Fruit fly (Drosophila melanogaster) whole organism, embryonic: ENCODE data around the gene ATPsynD.
A peak's percentile ranks its signal among the peaks of the same experiment; 100 is the strongest.

Experiments used
- Abd-B ChIP-seq: fragments of 200-800 bp; sonication (Bioruptor generic); optimal IDR thresholded peaks from 2 replicates; lab custom pipeline; 2018; ENCODE audit warnings: missing biosample characterization, mild to moderate bottlenecking, missing genetic modification characterization, moderate library complexity
- Ada2b ChIP-seq: fragments of 200-800 bp; sonication (Bioruptor generic); IDR thresholded peaks from 2 replicates; pipeline ENCODE4 v1.3.6; 2022; ENCODE audit warnings: missing biosample characterization, missing genetic modification characterization
- Atf6 ChIP-seq: fragments of 200-800 bp; sonication (Bioruptor generic); IDR thresholded peaks from 2 replicates; pipeline ENCODE4 v1.3.6; 2022; ENCODE audit warnings: missing biosample characterization, missing genetic modification characterization
- C15 ChIP-seq: fragments of 200-800 bp; sonication (Bioruptor generic); IDR thresholded peaks from 3 replicates; pipeline ENCODE4 v1.3.6; 2022; ENCODE audit warnings: missing biosample characterization, missing genetic modification characterization
- CG10274 ChIP-seq: fragments of 200-800 bp; sonication (Bioruptor generic); optimal IDR thresholded peaks from 3 replicates; lab custom pipeline; 2017; ENCODE audit warnings: missing biosample characterization, mild to moderate bottlenecking, missing genetic modification characterization
- CG10462 ChIP-seq: fragments of 200-800 bp; sonication (Bioruptor generic); optimal IDR thresholded peaks from 2 replicates; lab custom pipeline; 2016; ENCODE audit warnings: missing biosample characterization, missing genetic modification characterization
- CG10543 ChIP-seq: fragments of 200-800 bp; sonication (Bioruptor generic); optimal IDR thresholded peaks from 3 replicates; lab custom pipeline; 2017; ENCODE audit warnings: missing biosample characterization, mild to moderate bottlenecking, missing genetic modification characterization, moderate library complexity
- CG13123 ChIP-seq: fragments of 200-800 bp; sonication (Bioruptor generic); optimal IDR thresholded peaks from 2 replicates; lab custom pipeline; 2016; ENCODE audit warnings: missing biosample characterization, missing genetic modification characterization
- CG13424 ChIP-seq: fragments of 200-800 bp; sonication (Bioruptor generic); optimal IDR thresholded peaks from 2 replicates; lab custom pipeline; 2019; ENCODE audit warnings: missing biosample characterization, mild to moderate bottlenecking, missing genetic modification characterization, moderate library complexity
- CG13775 ChIP-seq: fragments of 200-800 bp; sonication (Bioruptor generic); optimal IDR thresholded peaks from 3 replicates; lab custom pipeline; 2017; ENCODE audit warnings: missing biosample characterization, mild to moderate bottlenecking, missing genetic modification characterization
- CG16815 ChIP-seq: fragments of 200-800 bp; sonication (Bioruptor generic); optimal IDR thresholded peaks from 3 replicates; lab custom pipeline; 2017; ENCODE audit warnings: missing biosample characterization, mild to moderate bottlenecking, missing genetic modification characterization
- CG17829 ChIP-seq: fragments of 200-800 bp; optimal IDR thresholded peaks from 2 replicates; lab custom pipeline; 2019; ENCODE audit warnings: missing biosample characterization, mild to moderate bottlenecking, missing genetic modification characterization, moderate library complexity
- CG30020 ChIP-seq: fragments of 200-800 bp; optimal IDR thresholded peaks from 2 replicates; lab custom pipeline; 2019; ENCODE audit warnings: missing biosample characterization, mild to moderate bottlenecking, missing genetic modification characterization, moderate library complexity
- CG3281 ChIP-seq: fragments of 200-800 bp; sonication (Bioruptor generic); optimal IDR thresholded peaks from 3 replicates; lab custom pipeline; 2017; ENCODE audit warnings: missing biosample characterization, mild to moderate bottlenecking, missing genetic modification characterization
- CG33213 ChIP-seq: fragments of 200-800 bp; sonication (Bioruptor generic); optimal IDR thresholded peaks from 3 replicates; lab custom pipeline; 2016; ENCODE audit warnings: missing biosample characterization, missing genetic modification characterization
- CG33557 ChIP-seq: fragments of 200-800 bp; sonication (Bioruptor generic); optimal IDR thresholded peaks from 2 replicates; lab custom pipeline; 2019; ENCODE audit warnings: missing biosample characterization, mild to moderate bottlenecking, missing genetic modification characterization, moderate library complexity
- CG34224 ChIP-seq: fragments of 200-800 bp; sonication (Bioruptor generic); IDR thresholded peaks from 3 replicates; pipeline ENCODE4 v1.3.6; 2022; ENCODE audit warnings: missing biosample characterization, missing genetic modification characterization; ENCODE audit not compliant: partially characterized antibody
- CG3995 ChIP-seq: fragments of 200-800 bp; sonication (Bioruptor generic); optimal IDR thresholded peaks from 3 replicates; lab custom pipeline; 2016; ENCODE audit warnings: missing biosample characterization, missing genetic modification characterization
- CG43689 ChIP-seq: fragments of 200-800 bp; sonication (Bioruptor generic); IDR thresholded peaks from 2 replicates; pipeline ENCODE4 v1.3.6; 2022; ENCODE audit warnings: missing biosample characterization, missing genetic modification characterization
- CG4404 ChIP-seq: fragments of 200-800 bp; sonication (Bioruptor generic); IDR thresholded peaks from 2 replicates; pipeline ENCODE4 v1.3.6; 2022; ENCODE audit warnings: missing biosample characterization, missing genetic modification characterization
- CG4707 ChIP-seq: fragments of 200-800 bp; sonication (Bioruptor generic); optimal IDR thresholded peaks from 2 replicates; lab custom pipeline; 2018; ENCODE audit warnings: missing biosample characterization, mild to moderate bottlenecking, missing genetic modification characterization, moderate library complexity
- CG6654 ChIP-seq: fragments of 200-800 bp; sonication (Bioruptor generic); optimal IDR thresholded peaks from 2 replicates; lab custom pipeline; 2017; ENCODE audit warnings: missing biosample characterization, mild to moderate bottlenecking, missing genetic modification characterization
- CG6791 ChIP-seq: fragments of 200-800 bp; sonication (Bioruptor generic); IDR thresholded peaks from 3 replicates; pipeline ENCODE4 v1.3.6; 2022; ENCODE audit warnings: missing biosample characterization, missing genetic modification characterization; ENCODE audit not compliant: partially characterized antibody
- CG7372 ChIP-seq: fragments of 200-800 bp; sonication (Bioruptor generic); IDR thresholded peaks from 2 replicates; pipeline ENCODE4 v1.3.6; 2022; ENCODE audit warnings: missing biosample characterization, missing genetic modification characterization
- CG9609 ChIP-seq: fragments of 200-800 bp; sonication (Bioruptor generic); optimal IDR thresholded peaks from 3 replicates; lab custom pipeline; 2016; ENCODE audit warnings: missing biosample characterization, missing genetic modification characterization
- CG9727 ChIP-seq: fragments of 200-800 bp; sonication (Bioruptor generic); optimal IDR thresholded peaks from 3 replicates; lab custom pipeline; 2017; ENCODE audit warnings: missing biosample characterization, mild to moderate bottlenecking, missing genetic modification characterization
- Dref ChIP-seq: fragments of 200-800 bp; sonication (Bioruptor generic); IDR thresholded peaks from 2 replicates; pipeline ENCODE4 v1.3.6; 2022; ENCODE audit warnings: missing biosample characterization, missing genetic modification characterization
- Ets65A ChIP-seq: fragments of 200-800 bp; sonication (Bioruptor generic); peaks from one replicate; lab custom pipeline; 2016; ENCODE audit warnings: missing biosample characterization, missing genetic modification characterization
- Ets97D ChIP-seq: fragments of 200-800 bp; sonication (Bioruptor generic); optimal IDR thresholded peaks from 3 replicates; lab custom pipeline; 2016; ENCODE audit warnings: missing biosample characterization, missing genetic modification characterization
- HLH3B ChIP-seq: fragments of 200-800 bp; sonication (Bioruptor generic); IDR thresholded peaks from 2 replicates; pipeline ENCODE4 v1.3.6; 2022; ENCODE audit warnings: missing biosample characterization, missing genetic modification characterization
- Hmr ChIP-seq: fragments of 200-800 bp; sonication (Bioruptor generic); optimal IDR thresholded peaks from 3 replicates; lab custom pipeline; 2017; ENCODE audit warnings: mild to moderate bottlenecking, missing biosample characterization, missing genetic modification reagents, missing genetic modification characterization
- Kr ChIP-seq: fragments of 200-800 bp; sonication (Bioruptor generic); optimal IDR thresholded peaks from 2 replicates; lab custom pipeline; 2017; ENCODE audit warnings: missing biosample characterization, mild to moderate bottlenecking, missing genetic modification characterization
- MBD-R2 ChIP-seq: fragments of 200-800 bp; sonication (Bioruptor generic); IDR thresholded peaks from 2 replicates; pipeline ENCODE4 v1.3.6; 2022; ENCODE audit warnings: missing biosample characterization, missing genetic modification characterization
- Mad ChIP-seq: fragments of 200-800 bp; sonication (Bioruptor generic); optimal IDR thresholded peaks from 2 replicates; lab custom pipeline; 2016; ENCODE audit warnings: missing biosample characterization, missing genetic modification characterization
- NK7.1 ChIP-seq: fragments of 200-800 bp; sonication (Bioruptor generic); optimal IDR thresholded peaks from 3 replicates; lab custom pipeline; 2016; ENCODE audit warnings: missing biosample characterization, missing genetic modification characterization
- Optix ChIP-seq: fragments of 200-800 bp; sonication (Bioruptor generic); IDR thresholded peaks from 3 replicates; pipeline ENCODE4 v1.3.6; 2022; ENCODE audit warnings: missing biosample characterization, missing genetic modification characterization
- Side ChIP-seq: fragments of 200-800 bp; sonication (Bioruptor generic); optimal IDR thresholded peaks from 2 replicates; lab custom pipeline; 2016; ENCODE audit warnings: missing biosample characterization, missing genetic modification characterization
- cato ChIP-seq: fragments of 200-800 bp; sonication (Bioruptor generic); optimal IDR thresholded peaks from 2 replicates; lab custom pipeline; 2016; ENCODE audit warnings: missing biosample characterization, missing genetic modification characterization, borderline replicate concordance
- ci ChIP-seq: fragments of 200-800 bp; sonication (Bioruptor generic); IDR thresholded peaks from 3 replicates; pipeline ENCODE4 v1.3.6; 2022; ENCODE audit warnings: missing biosample characterization, missing genetic modification characterization
- crp ChIP-seq, 2 experiments: fragments of 200-800 bp; sonication (Bioruptor generic); optimal IDR thresholded peaks; 2 replicates in 1 of 2; 3 replicates in 1 of 2; lab custom pipeline; 2017; ENCODE audit warnings: missing biosample characterization in 2 of 2, missing genetic modification characterization in 2 of 2, mild to moderate bottlenecking in 1 of 2, moderate library complexity in 1 of 2
- dpn ChIP-seq, 2 experiments: fragments of 200-800 bp; sonication (Bioruptor generic); optimal IDR thresholded peaks; 3 replicates each; lab custom pipeline; 2016; ENCODE audit warnings: missing biosample characterization in 2 of 2, missing genetic modification characterization in 2 of 2
- fu2 ChIP-seq: fragments of 200-800 bp; sonication (Bioruptor generic); optimal IDR thresholded peaks from 2 replicates; lab custom pipeline; 2016; ENCODE audit warnings: missing biosample characterization, missing genetic modification characterization
- lmd ChIP-seq: fragments of 200-800 bp; sonication (Bioruptor generic); IDR thresholded peaks from 2 replicates; pipeline ENCODE4 v1.3.6; 2022; ENCODE audit warnings: missing biosample characterization, missing genetic modification characterization
- nerfin-2 ChIP-seq: fragments of 200-800 bp; sonication (Bioruptor generic); IDR thresholded peaks from 2 replicates; pipeline ENCODE4 v1.3.6; 2022; ENCODE audit warnings: missing biosample characterization, missing genetic modification characterization; ENCODE audit not compliant: partially characterized antibody
- pfk ChIP-seq: fragments of 200-800 bp; sonication (Bioruptor generic); optimal IDR thresholded peaks from 2 replicates; lab custom pipeline; 2018; ENCODE audit warnings: missing biosample characterization, mild to moderate bottlenecking, missing genetic modification characterization, moderate library complexity
- phol ChIP-seq: fragments of 200-800 bp; sonication (Bioruptor generic); optimal IDR thresholded peaks from 3 replicates; lab custom pipeline; 2018; ENCODE audit warnings: missing biosample characterization, mild to moderate bottlenecking, missing genetic modification characterization, moderate library complexity
- sob ChIP-seq: fragments of 200-800 bp; sonication (Bioruptor generic); IDR thresholded peaks from 2 replicates; pipeline ENCODE4 v1.3.6; 2022; ENCODE audit warnings: missing biosample characterization, missing genetic modification characterization
- tup ChIP-seq: fragments of 200-800 bp; sonication (Bioruptor generic); optimal IDR thresholded peaks from 2 replicates; lab custom pipeline; 2016; ENCODE audit warnings: missing biosample characterization, mild to moderate bottlenecking, missing genetic modification characterization, moderate library complexity

ATPsynD gene

dm6 chr3R:19096299-19097048 is 1.7 kb downstream of the ATPsynD start, which contains the start of gene CG6040 (continued):
- TF ChIP-seq CG10274 (GFP tag; lab: Kevin White, UChicago) (peak; percentile 24), Atf6 (GFP tag; lab: Robert Waterston, UW) (peak; percentile 19; the same call in 1 of the 2 replicates), CG4707 (no peak), CG43689 (GFP tag; lab: Robert Waterston, UW) (peak; percentile 16; the same call in 1 of the 2 replicates), Ets65A (GFP tag; lab: Kevin White, UChicago) (peak; percentile 95), CG10543 (GFP tag; lab: Kevin White, UChicago) (peak; percentile 17), C15 (GFP tag; lab: Robert Waterston, UW) (no peak), CG13775 (GFP tag; lab: Kevin White, UChicago) (peak; percentile 72), Ada2b (GFP tag; lab: Robert Waterston, UW) (no peak), pfk (no peak), lmd (GFP tag; lab: Robert Waterston, UW) (0 out of 2 replicates have a peak, but pooled peaks have one; percentile 28), Dref (GFP tag; lab: Robert Waterston, UW) (no peak), NK7.1 (no peak), tup (GFP tag; lab: Kevin White, UChicago) (peak; percentile 1), nerfin-2 (GFP tag; lab: Robert Waterston, UW) (0 out of 2 replicates have a peak, but pooled peaks have one; percentile 26), CG9727 (GFP tag; lab: Kevin White, UChicago) (peak; percentile 67), CG4404 (peak; percentile 14; the same call in 1 of the 2 replicates), CG33213 (GFP tag; lab: Kevin White, UChicago) (peak; percentile 83), HLH3B (GFP tag; lab: Robert Waterston, UW) (0 out of 2 replicates have a peak, but pooled peaks have one; percentile 25), CG3281 (GFP tag; lab: Kevin White, UChicago) (no peak), CG7372 (GFP tag; lab: Robert Waterston, UW) (0 out of 2 replicates have a peak, but pooled peaks have one; percentile 10), crp (GFP tag; optimal IDR thresholded peaks at IDR 0.05; lab: Kevin White, UChicago) (peak in 1 of 2 experiments; percentile 12), MBD-R2 (GFP tag; lab: Robert Waterston, UW) (0 out of 2 replicates have a peak, but pooled peaks have one; percentile 20), CG6791 (GFP tag; lab: Robert Waterston, UW) (0 out of 3 replicates have a peak, but pooled peaks have one; percentile 47), ci (GFP tag; lab: Robert Waterston, UW) (peak; percentile 55), Side (GFP tag; lab: Kevin White, UChicago) (peak; percentile 47), Abd-B (GFP tag; lab: Kevin White, UChicago) (peak; percentile 75), CG30020 (peak; percentile 12), Hmr (GFP tag; lab: Kevin White, UChicago) (peak; percentile 70), CG9609 (GFP tag; lab: Kevin White, UChicago) (peak; percentile 71), CG33557 (GFP tag; lab: Kevin White, UChicago) (peak; percentile 6), dpn (GFP tag; optimal IDR thresholded peaks at IDR 0.05; lab: Kevin White, UChicago) (peak; percentile 56 to 64), CG34224 (GFP tag; lab: Robert Waterston, UW) (no peak), Kr (GFP tag; lab: Kevin White, UChicago) (no peak), fu2 (GFP tag; lab: Kevin White, UChicago) (peak; percentile 26), cato (peak; percentile 21), Ets97D (GFP tag; lab: Kevin White, UChicago) (peak; percentile 87), CG17829 (tag; lab: Kevin White, UChicago) (peak; percentile 45), CG13123 (GFP tag; lab: Kevin White, UChicago) (peak; percentile 1), Optix (GFP tag; lab: Robert Waterston, UW) (0 out of 3 replicates have a peak, but pooled peaks have one; percentile 13), CG10462 (GFP tag; lab: Kevin White, UChicago) (peak; percentile 31), CG13424 (tag; lab: Kevin White, UChicago) (peak; percentile 50), CG6654 (GFP tag; lab: Kevin White, UChicago) (peak; percentile 51), CG16815 (GFP tag; lab: Kevin White, UChicago) (peak; percentile 1), CG3995 (GFP tag; lab: Kevin White, UChicago) (peak; percentile 22), Mad (GFP tag; lab: Kevin White, UChicago) (peak; percentile 52), phol (tag; lab: Kevin White, UChicago) (peak; percentile 78), sob (GFP tag; lab: Robert Waterston, UW) (no peak)
